Fruit fly (Drosophila melanogaster): Measurements from ENCODE around the gene PH4alphaMP.

The PH4alphaMP gene

DNA sequence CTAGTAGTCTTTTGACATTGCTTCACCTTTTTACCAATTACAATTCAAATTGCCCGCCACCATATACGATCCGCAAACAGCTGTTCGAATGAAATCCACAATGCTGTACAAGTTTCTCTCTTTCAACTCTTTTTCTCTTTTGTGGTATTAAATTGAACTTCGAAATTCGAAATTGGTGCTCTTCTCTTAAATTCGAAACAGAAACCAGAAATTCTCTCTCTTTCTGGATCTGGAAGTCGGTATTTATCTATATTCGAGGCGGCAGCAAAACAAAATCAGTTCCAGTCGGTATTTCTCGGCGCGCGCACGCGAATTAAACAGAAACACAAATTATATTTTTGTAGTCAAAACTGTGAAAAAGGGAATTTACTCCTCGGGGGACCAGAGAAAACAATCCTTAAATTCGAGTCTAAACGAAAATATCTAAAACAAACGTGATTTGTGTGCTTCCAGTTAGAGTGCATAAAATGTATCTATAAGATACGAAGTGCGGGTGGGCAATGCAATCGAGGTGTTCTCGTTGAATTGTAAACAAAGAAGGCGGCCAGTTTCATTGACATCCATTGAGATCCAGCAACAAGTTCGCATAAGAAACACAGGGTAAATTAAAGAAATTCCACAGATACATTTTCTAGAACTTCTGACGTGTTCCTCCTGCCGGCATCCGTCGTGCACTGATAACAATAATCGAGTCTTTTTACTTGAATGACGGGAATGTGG, 30.0 kb downstream of the PH4alphaMP start, which contains the start of gene PH4alphaEFB (continued):
- TF ChIP-seq Med (GFP tag) (peak; percentile 43), CG4424 (GFP tag; optimal IDR thresholded peaks at IDR 0.05) (no peak), pros (GFP tag; optimal IDR thresholded peaks at IDR 0.05) (peak; percentile 65), psq (GFP tag; optimal IDR thresholded peaks at IDR 0.05) (no peak), ac (GFP tag; optimal IDR thresholded peaks at IDR 0.05) (no peak), B-H1 (GFP tag; IDR thresholded peaks at IDR 0.05) (no peak), GATAe (GFP tag; conservative IDR thresholded peaks at IDR 0.05) (no peak), lola (GFP tag; optimal IDR thresholded peaks at IDR 0.05) (no peak), dimm (GFP tag; IDR thresholded peaks at IDR 0.05) (no peak), CG17912 (GFP tag; optimal IDR thresholded peaks at IDR 0.05) (no peak), ash1 (GFP tag; optimal IDR thresholded peaks at IDR 0.05) (no peak), CG6654 (GFP tag; optimal IDR thresholded peaks at IDR 0.05) (no peak), ind (GFP tag; optimal IDR thresholded peaks at IDR 0.05) (no peak), ranshi (GFP tag; IDR thresholded peaks at IDR 0.05) (no peak), CG8359 (GFP tag; optimal IDR thresholded peaks at IDR 0.05; ENCODE audit: borderline replicate concordance) (no peak), ERR (GFP tag; optimal IDR thresholded peaks at IDR 0.05) (no peak), CG9609 (GFP tag; optimal IDR thresholded peaks at IDR 0.05) (no peak), CG33557 (GFP tag; optimal IDR thresholded peaks at IDR 0.05) (peak; percentile 7), lbe (GFP tag; optimal IDR thresholded peaks at IDR 0.05) (peak; percentile 47), CG30431 (GFP tag; optimal IDR thresholded peaks at IDR 0.05) (no peak), CG8089 (GFP tag; optimal IDR thresholded peaks at IDR 0.05) (no peak), Jarid2 (GFP tag; optimal IDR thresholded peaks at IDR 0.05) (peak; percentile 94), CG31365 (tag; optimal IDR thresholded peaks at IDR 0.05) (no peak), BtbVII (GFP tag; optimal IDR thresholded peaks at IDR 0.05) (no peak), Bteb2 (GFP tag; optimal IDR thresholded peaks at IDR 0.05) (no peak), Pdp1 (GFP tag; optimal IDR thresholded peaks at IDR 0.05) (no peak), ara (GFP tag; IDR thresholded peaks at IDR 0.05) (no peak), CG8924 (tag; optimal IDR thresholded peaks at IDR 0.05) (no peak), Mad (GFP tag; optimal IDR thresholded peaks at IDR 0.05) (no peak), ap (GFP tag; IDR thresholded peaks at IDR 0.05) (no peak), kni (GFP tag; optimal IDR thresholded peaks at IDR 0.05) (peak; percentile 3), CG7271 (tag; optimal IDR thresholded peaks at IDR 0.05) (no peak), hbn (GFP tag; IDR thresholded peaks at IDR 0.05; ENCODE audit: partially characterized antibody) (peak; percentile 27; the same call in 1 of the 2 replicates), CG17361 (GFP tag; IDR thresholded peaks at IDR 0.05) (no peak), az2 (GFP tag; optimal IDR thresholded peaks at IDR 0.05) (no peak), tio (GFP tag; optimal IDR thresholded peaks at IDR 0.05) (no peak), CG8765 (GFP tag; IDR thresholded peaks at IDR 0.05) (no peak), CG8478 (optimal IDR thresholded peaks at IDR 0.05) (no peak), E2f1 (GFP tag; IDR thresholded peaks at IDR 0.05) (no peak), E2f2 (GFP tag; IDR thresholded peaks at IDR 0.05) (peak; percentile 92), repo (GFP tag; optimal IDR thresholded peaks at IDR 0.05) (no peak), nom (GFP tag; optimal IDR thresholded peaks at IDR 0.05) (peak; percentile 57), CG8388 (GFP tag; optimal IDR thresholded peaks at IDR 0.05) (no peak), jumu (GFP tag; optimal IDR thresholded peaks at IDR 0.05) (no peak), CG11085 (GFP tag; IDR thresholded peaks at IDR 0.05) (no peak), zf30C (GFP tag; optimal IDR thresholded peaks at IDR 0.05) (no peak), NC2β (GFP tag; optimal IDR thresholded peaks at IDR 0.05) (no peak), ham (GFP tag; IDR thresholded peaks at IDR 0.05) (no peak), Hr78 (GFP tag; optimal IDR thresholded peaks at IDR 0.05) (peak in 1 of 2 experiments; percentile 3), TFAM (GFP tag; optimal IDR thresholded peaks at IDR 0.05) (no peak)
